Worm (Caenorhabditis elegans) whole organism, L4 larva: ENCODE data around the gene acp-2.

Experiments used
- aha-1 ChIP-seq: fragments of 150-350 bp; peaks from one replicate; lab custom pipeline; 2014; ENCODE audit warnings: missing biosample characterization, missing genetic modification characterization
- daf-12 ChIP-seq: fragments of 150-350 bp; optimal IDR thresholded peaks from 2 replicates; lab custom pipeline; 2014; ENCODE audit warnings: missing biosample characterization, missing genetic modification reagents, missing genetic modification characterization
- dmd-9 ChIP-seq: fragments of 200-800 bp; sonication (Bioruptor generic); IDR thresholded peaks from 2 replicates; pipeline ENCODE4 v1.3.6; 2022; ENCODE audit warnings: missing genetic modification reagents, missing genetic modification characterization, missing compliant biosample characterization
- hlh-30 ChIP-seq: sonication (generic microtip); optimal IDR thresholded peaks from 2 replicates; lab custom pipeline; 2017; ENCODE audit warnings: antibody characterized with exemption, mild to moderate bottlenecking, missing genetic modification characterization, missing compliant biosample characterization; ENCODE audit not compliant: insufficient read depth
- lsy-2 ChIP-seq, 2 experiments: fragments of 150-350 bp in 1 of 2; sonication (generic microtip) in 1 of 2; optimal IDR thresholded peaks; 2 replicates each; lab custom pipeline; 2014 to 2017; ENCODE audit warnings: missing biosample characterization in 2 of 2, missing genetic modification characterization in 2 of 2
- mxl-2 ChIP-seq: fragments of 200-800 bp; sonication (Bioruptor generic); conservative IDR thresholded peaks from 2 replicates; pipeline ENCODE4 v1.3.6; 2022; ENCODE audit warnings: missing genetic modification reagents, missing genetic modification characterization, missing compliant biosample characterization
- snpc-1.2 ChIP-seq: fragments of 200-800 bp; sonication (Bioruptor generic); IDR thresholded peaks from 2 replicates; pipeline ENCODE4 v1.3.6; 2022; ENCODE audit warnings: missing genetic modification reagents, missing genetic modification characterization, missing compliant biosample characterization

ce11 chrII:8428947-8429919, 2.6 kb downstream of the acp-2 start:
- TF ChIP-seq hlh-30 (tag; lab: Kevin White, UChicago) (no peak), daf-12 (no peak), dmd-9 (GFP tag; lab: Robert Waterston, UW) (no peak), mxl-2 (GFP tag; lab: Robert Waterston, UW) (no peak), lsy-2 (tag; optimal IDR thresholded peaks at IDR 0.05; lab: Kevin White, UChicago) (peak in 1 of 2 experiments; percentile 43), snpc-1.2 (GFP tag; lab: Robert Waterston, UW) (no peak), aha-1 (tag; lab: Kevin White, UChicago) (peak; percentile 76)
